Fruit fly (Drosophila melanogaster) whole organism, embryonic: Measurements from ENCODE around the gene CG12171.
A peak's percentile ranks its signal among the peaks of the same experiment; 100 is the strongest.

Experiments used
- BEAF-32 ChIP-seq: fragments of 200-800 bp; sonication (Bioruptor generic); optimal IDR thresholded peaks from 3 replicates; lab custom pipeline; 2017; ENCODE audit warnings: missing biosample characterization, missing genetic modification characterization, mild to moderate bottlenecking, moderate library complexity, missing genetic modification reagents
- Bgb ChIP-seq: fragments of 200-800 bp; sonication (Bioruptor generic); IDR thresholded peaks from 2 replicates; pipeline ENCODE4 v1.3.6; 2022; ENCODE audit warnings: missing biosample characterization, missing genetic modification characterization; ENCODE audit not compliant: partially characterized antibody
- CG10366 ChIP-seq: fragments of 200-800 bp; sonication (Bioruptor generic); IDR thresholded peaks from 2 replicates; pipeline ENCODE4 v1.3.6; 2022; ENCODE audit warnings: missing biosample characterization, missing genetic modification characterization
- CG11723 ChIP-seq: fragments of 200-800 bp; sonication (Bioruptor generic); optimal IDR thresholded peaks from 2 replicates; lab custom pipeline; 2017; ENCODE audit warnings: missing biosample characterization, mild to moderate bottlenecking, missing genetic modification characterization
- CG12219 ChIP-seq: fragments of 200-800 bp; sonication (Bioruptor generic); optimal IDR thresholded peaks from 3 replicates; lab custom pipeline; 2018; ENCODE audit warnings: missing biosample characterization, mild to moderate bottlenecking, missing genetic modification characterization
- CG13287 ChIP-seq: fragments of 200-800 bp; sonication (Bioruptor generic); IDR thresholded peaks from 2 replicates; pipeline ENCODE4 v1.3.6; 2022; ENCODE audit warnings: missing biosample characterization, missing genetic modification characterization; ENCODE audit not compliant: partially characterized antibody
- CG13296 ChIP-seq: fragments of 200-800 bp; sonication (Bioruptor generic); optimal IDR thresholded peaks from 3 replicates; lab custom pipeline; 2018; ENCODE audit warnings: missing biosample characterization, mild to moderate bottlenecking, missing genetic modification characterization
- CG1529 ChIP-seq: fragments of 200-800 bp; sonication (Bioruptor generic); optimal IDR thresholded peaks from 3 replicates; lab custom pipeline; 2018; ENCODE audit warnings: missing biosample characterization, missing genetic modification characterization
- CG17361 ChIP-seq: fragments of 200-800 bp; sonication (Bioruptor generic); IDR thresholded peaks from 3 replicates; pipeline ENCODE4 v1.3.6; 2022; ENCODE audit warnings: missing biosample characterization, missing genetic modification characterization
- CG17802 ChIP-seq: fragments of 200-800 bp; sonication (Bioruptor generic); optimal IDR thresholded peaks from 2 replicates; lab custom pipeline; 2018; ENCODE audit warnings: missing biosample characterization, mild to moderate bottlenecking, missing genetic modification characterization, moderate library complexity
- CG1832 ChIP-seq: fragments of 200-800 bp; sonication (Bioruptor generic); optimal IDR thresholded peaks from 2 replicates; lab custom pipeline; 2017; ENCODE audit warnings: missing biosample characterization, mild to moderate bottlenecking, missing genetic modification characterization, inconsistent platforms
- CG2116 ChIP-seq: fragments of 200-800 bp; sonication (Bioruptor generic); optimal IDR thresholded peaks from 3 replicates; lab custom pipeline; 2018; ENCODE audit warnings: missing biosample characterization, mild to moderate bottlenecking, missing genetic modification characterization
- CG30403 ChIP-seq: fragments of 200-800 bp; sonication (Bioruptor generic); optimal IDR thresholded peaks from 3 replicates; lab custom pipeline; 2016; ENCODE audit warnings: missing biosample characterization, missing genetic modification characterization
- CG31224 ChIP-seq: fragments of 200-800 bp; sonication (Bioruptor generic); IDR thresholded peaks from 2 replicates; pipeline ENCODE4 v1.3.6; 2022; ENCODE audit warnings: missing biosample characterization, missing genetic modification characterization
- CG3838 ChIP-seq: fragments of 200-800 bp; sonication (Bioruptor generic); optimal IDR thresholded peaks from 3 replicates; lab custom pipeline; 2016; ENCODE audit warnings: missing biosample characterization, missing genetic modification characterization
- CG4282 ChIP-seq: fragments of 200-800 bp; sonication (Bioruptor generic); optimal IDR thresholded peaks from 2 replicates; lab custom pipeline; 2016; ENCODE audit warnings: missing biosample characterization, missing genetic modification characterization
- CG6254 ChIP-seq: fragments of 200-800 bp; sonication (Bioruptor generic); optimal IDR thresholded peaks from 3 replicates; lab custom pipeline; 2017; ENCODE audit warnings: mild to moderate bottlenecking, missing biosample characterization, missing genetic modification reagents, missing genetic modification characterization
- CG6272 ChIP-seq: fragments of 200-800 bp; sonication (Bioruptor generic); IDR thresholded peaks from 2 replicates; pipeline ENCODE4 v1.3.6; 2022; ENCODE audit warnings: missing biosample characterization, missing genetic modification characterization
- CG6689 ChIP-seq: fragments of 200-800 bp; sonication (Bioruptor generic); IDR thresholded peaks from 2 replicates; pipeline ENCODE4 v1.3.6; 2022; ENCODE audit warnings: missing biosample characterization, missing genetic modification characterization
- CG8924 ChIP-seq: fragments of 200-800 bp; optimal IDR thresholded peaks from 3 replicates; lab custom pipeline; 2019; ENCODE audit warnings: missing biosample characterization, mild to moderate bottlenecking, missing genetic modification characterization, moderate library complexity
- CG9609 ChIP-seq: fragments of 200-800 bp; sonication (Bioruptor generic); optimal IDR thresholded peaks from 3 replicates; lab custom pipeline; 2016; ENCODE audit warnings: missing biosample characterization, missing genetic modification characterization
- CTCF ChIP-seq: fragments of 200-800 bp; sonication (Bioruptor generic); optimal IDR thresholded peaks from 2 replicates; lab custom pipeline; 2017; ENCODE audit warnings: missing biosample characterization, mild to moderate bottlenecking, missing genetic modification characterization, moderate library complexity
- Dbx ChIP-seq: fragments of 200-800 bp; sonication (Bioruptor generic); IDR thresholded peaks from 3 replicates; pipeline ENCODE4 v1.3.6; 2022; ENCODE audit warnings: missing biosample characterization, missing genetic modification characterization
- H2.0 ChIP-seq: fragments of 200-800 bp; sonication (Bioruptor generic); IDR thresholded peaks from 2 replicates; pipeline ENCODE4 v1.3.6; 2022; ENCODE audit warnings: missing biosample characterization, missing genetic modification characterization
- HHEX ChIP-seq: fragments of 200-800 bp; sonication (Bioruptor generic); optimal IDR thresholded peaks from 3 replicates; lab custom pipeline; 2017; ENCODE audit warnings: missing biosample characterization, mild to moderate bottlenecking, missing genetic modification characterization, missing genetic modification reagents
- HmgD ChIP-seq: fragments of 200-800 bp; sonication (Bioruptor generic); optimal IDR thresholded peaks from 3 replicates; lab custom pipeline; 2016; ENCODE audit warnings: missing biosample characterization, missing genetic modification characterization
- Hmx ChIP-seq: fragments of 200-800 bp; sonication (Bioruptor generic); optimal IDR thresholded peaks from 2 replicates; lab custom pipeline; 2016; ENCODE audit warnings: missing biosample characterization, missing genetic modification characterization
- Myb ChIP-seq: fragments of 200-800 bp; sonication (Bioruptor generic); optimal IDR thresholded peaks from 2 replicates; lab custom pipeline; 2016; ENCODE audit warnings: missing biosample characterization, missing genetic modification characterization
- PHDP ChIP-seq: fragments of 200-800 bp; sonication (Bioruptor generic); optimal IDR thresholded peaks from 3 replicates; lab custom pipeline; 2018; ENCODE audit warnings: missing biosample characterization, mild to moderate bottlenecking, missing genetic modification characterization, moderate library complexity
- Poxn ChIP-seq: fragments of 200-800 bp; sonication (Bioruptor generic); IDR thresholded peaks from 2 replicates; pipeline ENCODE4 v1.3.6; 2022; ENCODE audit warnings: missing biosample characterization, missing genetic modification characterization
- ash1 ChIP-seq: fragments of 200-800 bp; sonication (Bioruptor generic); optimal IDR thresholded peaks from 2 replicates; lab custom pipeline; 2018; ENCODE audit warnings: missing biosample characterization, mild to moderate bottlenecking, missing genetic modification characterization
- ato ChIP-seq: fragments of 200-800 bp; sonication (Bioruptor generic); IDR thresholded peaks from 2 replicates; pipeline ENCODE4 v1.3.6; 2022; ENCODE audit warnings: missing biosample characterization, missing genetic modification characterization; ENCODE audit not compliant: partially characterized antibody
- cad ChIP-seq: fragments of >200 bp; optimal IDR thresholded peaks from 2 replicates; lab custom pipeline; 2017; ENCODE audit warnings: missing biosample characterization, missing genetic modification characterization
- chinmo ChIP-seq: fragments of 200-800 bp; sonication (Bioruptor generic); IDR thresholded peaks from 4 replicates; pipeline ENCODE4 v1.3.6; 2022; ENCODE audit warnings: missing biosample characterization, missing genetic modification characterization; ENCODE audit not compliant: partially characterized antibody
- chm ChIP-seq: fragments of 200-800 bp; sonication (Bioruptor generic); IDR thresholded peaks from 2 replicates; pipeline ENCODE4 v1.3.6; 2022; ENCODE audit warnings: missing biosample characterization, missing genetic modification characterization
- dati ChIP-seq: fragments of 200-800 bp; sonication (Bioruptor generic); IDR thresholded peaks from 2 replicates; pipeline ENCODE4 v1.3.6; 2022; ENCODE audit warnings: missing biosample characterization, missing genetic modification characterization
- emc ChIP-seq: fragments of 200-800 bp; sonication (Bioruptor generic); optimal IDR thresholded peaks from 2 replicates; lab custom pipeline; 2016; ENCODE audit warnings: missing biosample characterization, missing genetic modification characterization
- eve ChIP-seq, 2 experiments: fragments of >200 bp; optimal IDR thresholded peaks; 2 replicates each; lab custom pipeline; 2017; ENCODE audit warnings: missing biosample characterization in 2 of 2, missing genetic modification characterization in 2 of 2
- fd102C ChIP-seq: fragments of 200-800 bp; sonication (Bioruptor generic); optimal IDR thresholded peaks from 2 replicates; lab custom pipeline; 2018; ENCODE audit warnings: missing biosample characterization, mild to moderate bottlenecking, missing genetic modification characterization, moderate library complexity
- ftz-f1 ChIP-seq: fragments of 200-800 bp; sonication (Bioruptor generic); optimal IDR thresholded peaks from 2 replicates; lab custom pipeline; 2016; ENCODE audit warnings: missing biosample characterization, missing genetic modification characterization
- lmd ChIP-seq: fragments of 200-800 bp; sonication (Bioruptor generic); IDR thresholded peaks from 2 replicates; pipeline ENCODE4 v1.3.6; 2022; ENCODE audit warnings: missing biosample characterization, missing genetic modification characterization
- nerfin-1 ChIP-seq: fragments of 200-800 bp; sonication (Bioruptor generic); optimal IDR thresholded peaks from 3 replicates; lab custom pipeline; 2019; ENCODE audit warnings: missing biosample characterization, mild to moderate bottlenecking, missing genetic modification characterization, moderate library complexity
- odd ChIP-seq: fragments of 200-800 bp; sonication (Bioruptor generic); optimal IDR thresholded peaks from 2 replicates; lab custom pipeline; 2017; ENCODE audit warnings: missing biosample characterization, mild to moderate bottlenecking, missing genetic modification characterization
- run ChIP-seq: fragments of 200-800 bp; sonication (Bioruptor generic); optimal IDR thresholded peaks from 3 replicates; lab custom pipeline; 2018; ENCODE audit warnings: missing biosample characterization, mild to moderate bottlenecking, missing genetic modification characterization
- sens ChIP-seq: fragments of 200-800 bp; sonication (Bioruptor generic); peaks from one replicate; lab custom pipeline; 2016; ENCODE audit warnings: missing biosample characterization, missing genetic modification characterization
- sna ChIP-seq: fragments of 200-800 bp; sonication (Bioruptor generic); IDR thresholded peaks from 2 replicates; pipeline ENCODE4 v1.3.6; 2022; ENCODE audit warnings: missing biosample characterization, missing genetic modification characterization; ENCODE audit not compliant: partially characterized antibody
- tup ChIP-seq: fragments of 200-800 bp; sonication (Bioruptor generic); optimal IDR thresholded peaks from 2 replicates; lab custom pipeline; 2016; ENCODE audit warnings: missing biosample characterization, mild to moderate bottlenecking, missing genetic modification characterization, moderate library complexity
- unc-4 ChIP-seq: fragments of 200-800 bp; sonication (Bioruptor generic); IDR thresholded peaks from 2 replicates; pipeline ENCODE4 v1.3.6; 2022; ENCODE audit warnings: missing biosample characterization, missing genetic modification characterization; ENCODE audit not compliant: partially characterized antibody
- zen ChIP-seq: fragments of 200-800 bp; sonication (Bioruptor generic); optimal IDR thresholded peaks from 3 replicates; lab custom pipeline; 2018; ENCODE audit warnings: missing biosample characterization, mild to moderate bottlenecking, missing genetic modification characterization, moderate library complexity
- zfh1 ChIP-seq: fragments of 200-800 bp; sonication (Bioruptor generic); IDR thresholded peaks from 3 replicates; pipeline ENCODE4 v1.3.6; 2022; ENCODE audit warnings: missing biosample characterization, missing genetic modification characterization

Gene CG12171

DNA sequence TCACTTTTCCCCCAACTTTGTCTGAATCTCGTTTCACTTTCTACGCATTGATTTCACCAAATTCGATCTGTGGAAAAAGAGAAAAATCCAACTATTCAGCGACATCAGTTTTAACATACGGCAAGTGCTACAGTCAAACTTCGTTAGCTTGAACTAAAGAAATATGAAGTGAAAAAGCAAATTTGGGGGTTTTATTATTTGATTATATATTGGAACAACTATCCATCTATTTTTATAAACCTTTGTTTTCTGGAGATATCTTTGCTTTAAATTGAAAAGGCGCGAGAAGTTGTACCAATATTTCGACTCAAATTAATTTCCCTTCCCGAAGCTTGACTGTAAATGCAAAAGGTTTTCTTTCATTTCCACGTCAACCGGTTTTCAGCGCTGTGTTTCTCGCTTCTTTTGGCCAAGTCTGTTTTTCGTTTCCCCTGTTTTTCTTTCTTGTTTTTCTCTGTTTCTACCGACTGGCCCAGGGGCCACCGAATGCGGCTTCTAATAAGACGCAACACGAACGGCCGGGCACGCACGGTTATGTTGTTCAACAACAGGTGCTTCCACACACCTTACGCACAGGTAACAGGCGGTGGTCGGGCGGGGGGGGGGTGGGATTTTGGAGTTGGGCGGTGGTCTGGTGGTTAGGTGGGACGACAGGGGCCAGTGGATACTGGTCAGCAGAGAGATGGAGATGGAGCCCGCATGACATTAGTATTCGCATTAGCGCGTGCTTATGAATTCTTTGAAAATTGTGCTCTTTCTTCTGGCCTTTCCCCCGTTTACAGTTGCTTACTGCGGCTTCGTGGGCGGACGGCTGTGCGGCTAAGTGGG, 49.7 kb downstream of the CG12171 start (continued):
- TF ChIP-seq HmgD (GFP tag; lab: Kevin White, UChicago) (no peak), chinmo (0 out of 4 replicates have a peak, but pooled peaks have one; percentile 21), ato (GFP tag; lab: Robert Waterston, UW) (no peak), unc-4 (no peak), CG8924 (peak; percentile 60), CG9609 (GFP tag; lab: Kevin White, UChicago) (no peak), CG6272 (no peak), CG3838 (no peak), CG4282 (GFP tag; lab: Kevin White, UChicago) (no peak), CG13296 (GFP tag; lab: Kevin White, UChicago) (no peak), PHDP (tag; lab: Kevin White, UChicago) (no peak), sens (GFP tag; lab: Kevin White, UChicago) (peak; percentile 93), zfh1 (GFP tag; lab: Robert Waterston, UW) (peak; percentile 76), odd (no peak), fd102C (no peak), CG1832 (GFP tag; lab: Kevin White, UChicago) (no peak), dati (0 out of 2 replicates have a peak, but pooled peaks have one; percentile 7), emc (GFP tag; lab: Kevin White, UChicago) (no peak), tup (GFP tag; lab: Kevin White, UChicago) (no peak), H2.0 (GFP tag; lab: Robert Waterston, UW) (peak; percentile 35; the same call in 1 of the 2 replicates), CG13287 (no peak), Myb (GFP tag; lab: Kevin White, UChicago) (no peak), CG31224 (no peak), CG12219 (GFP tag; lab: Kevin White, UChicago) (peak; percentile 48), nerfin-1 (peak; percentile 49), sna (GFP tag; lab: Robert Waterston, UW) (no peak), zen (tag; lab: Kevin White, UChicago) (no peak), CG30403 (peak; percentile 64), CG2116 (GFP tag; lab: Kevin White, UChicago) (peak; percentile 14), CG10366 (GFP tag; lab: Robert Waterston, UW) (peak; percentile 14; the same call in 1 of the 2 replicates), Dbx (GFP tag; lab: Robert Waterston, UW) (no peak), CG6689 (GFP tag; lab: Robert Waterston, UW) (peak; percentile 48), Bgb (GFP tag; lab: Robert Waterston, UW) (no peak), CTCF (GFP tag; lab: Kevin White, UChicago) (no peak), cad (GFP tag; lab: Kevin White, UChicago) (no peak), CG17802 (tag; lab: Kevin White, UChicago) (no peak), lmd (peak; percentile 54), chm (no peak), CG1529 (peak; percentile 78), HHEX (peak; percentile 43), CG17361 (GFP tag; lab: Robert Waterston, UW) (peak; percentile 78), CG6254 (GFP tag; lab: Kevin White, UChicago) (peak; percentile 44), CG11723 (GFP tag; lab: Kevin White, UChicago) (peak; percentile 49), BEAF-32 (GFP tag; lab: Kevin White, UChicago) (no peak), Poxn (GFP tag; lab: Robert Waterston, UW) (no peak), eve (GFP tag; optimal IDR thresholded peaks at IDR 0.05; lab: Kevin White, UChicago) (no peak), Hmx (no peak), ftz-f1 (GFP tag; lab: Kevin White, UChicago) (no peak), ash1 (GFP tag; lab: Kevin White, UChicago) (no peak), run (tag; lab: Kevin White, UChicago) (no peak)
